Worm (Caenorhabditis elegans): ENCODE measurements around the gene ttr-30.

DNA sequence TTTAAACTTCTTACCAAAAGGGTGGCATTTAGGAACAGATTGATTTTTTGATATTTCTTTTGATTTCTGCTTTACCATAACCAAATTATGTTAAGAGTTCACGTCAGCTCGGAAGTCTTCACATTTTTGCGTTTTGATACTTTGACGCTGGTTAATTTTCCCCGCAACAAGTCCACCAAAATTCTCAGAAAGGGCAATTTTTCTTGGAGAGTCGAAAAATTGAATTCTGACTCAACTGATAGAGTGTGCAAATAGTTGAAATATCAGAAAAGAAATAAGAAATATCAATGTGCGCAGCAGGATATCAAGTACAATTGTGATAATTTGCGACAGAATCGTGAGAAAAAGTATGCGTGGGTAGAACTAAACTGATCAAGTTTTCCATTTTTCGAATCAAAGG is 39.0 kb downstream of the ttr-30 start:
- no peak for TF ChIP-seq hmbx-1 (tag; optimal IDR thresholded peaks at IDR 0.05)
- no peak for TF ChIP-seq ets-7 (tag; optimal IDR thresholded peaks at IDR 0.05)
- TF ChIP-seq ama-1 (optimal IDR thresholded peaks at IDR 0.05): no peak
- TF ChIP-seq flt-1 (GFP tag; IDR thresholded peaks at IDR 0.05): no peak
- no peak for TF ChIP-seq tra-4 (tag; optimal IDR thresholded peaks at IDR 0.05)
- TF ChIP-seq scrt-1 (GFP tag; IDR thresholded peaks at IDR 0.05): no peak
- no peak for TF ChIP-seq ceh-13 (GFP tag; optimal IDR thresholded peaks at IDR 0.05)
- TF ChIP-seq B0310.2 (tag; optimal IDR thresholded peaks at IDR 0.05): no peak
